Worm (Caenorhabditis elegans) whole organism, L4 larva: ENCODE results near the gene egl-3.

ENCODE experiments used
- F26F4.8 ChIP-seq: fragments of 200-800 bp; sonication (Bioruptor generic); conservative IDR thresholded peaks from 2 replicates; pipeline ENCODE4 v1.3.6; 2022; ENCODE audit warnings: missing genetic modification characterization, missing compliant biosample characterization
- T26A8.4 ChIP-seq: fragments of 200-800 bp; sonication (Bioruptor generic); IDR thresholded peaks from 2 replicates; pipeline ENCODE4 v1.3.6; 2022; ENCODE audit warnings: missing genetic modification characterization, missing compliant biosample characterization
- ZK337.2 ChIP-seq: fragments of 200-800 bp; sonication (Bioruptor generic); IDR thresholded peaks from 2 replicates; pipeline ENCODE4 v1.3.6; 2022; ENCODE audit warnings: missing genetic modification reagents, missing genetic modification characterization, missing compliant biosample characterization
- aha-1 ChIP-seq: fragments of 150-350 bp; peaks from one replicate; lab custom pipeline; 2014; ENCODE audit warnings: missing biosample characterization, missing genetic modification characterization
- aly-2 ChIP-seq: sonication (generic microtip); optimal IDR thresholded peaks from 2 replicates; lab custom pipeline; 2018; ENCODE audit warnings: missing biosample characterization, missing genetic modification characterization
- attf-4 ChIP-seq: sonication (generic microtip); optimal IDR thresholded peaks from 3 replicates; lab custom pipeline; 2017; ENCODE audit warnings: missing biosample characterization, missing genetic modification characterization
- ces-1 ChIP-seq: fragments of 150-350 bp; sonication (generic microtip); optimal IDR thresholded peaks from 4 replicates; lab custom pipeline; 2014; ENCODE audit warnings: missing biosample characterization, missing genetic modification reagents, missing genetic modification characterization
- ctbp-1 ChIP-seq: fragments of 200-800 bp; sonication (Bioruptor generic); IDR thresholded peaks from 2 replicates; pipeline ENCODE4 v1.3.6; 2022; ENCODE audit warnings: missing genetic modification reagents, missing genetic modification characterization, missing compliant biosample characterization
- daf-16 ChIP-seq, 3 experiments: sonication (generic microtip); optimal IDR thresholded peaks; 2 replicates each; lab custom pipeline; 2016 to 2017; ENCODE audit warnings: missing genetic modification characterization in 3 of 3, missing genetic modification reagents in 3 of 3, mild to moderate bottlenecking in 2 of 3, missing compliant biosample characterization in 2 of 3, missing biosample characterization in 1 of 3, moderate library complexity in 1 of 3
- dmd-6 ChIP-seq: fragments of 200-800 bp; sonication (Bioruptor generic); IDR thresholded peaks from 2 replicates; pipeline ENCODE4 v1.3.6; 2022; ENCODE audit warnings: missing genetic modification reagents, missing genetic modification characterization, missing compliant biosample characterization
- dve-1 ChIP-seq: sonication (generic microtip); optimal IDR thresholded peaks from 2 replicates; lab custom pipeline; 2017; ENCODE audit warnings: antibody characterized with exemption, mild to moderate bottlenecking, missing genetic modification characterization, missing compliant biosample characterization; ENCODE audit not compliant: insufficient read depth
- egl-43 ChIP-seq: fragments of 200-800 bp; sonication (Bioruptor generic); IDR thresholded peaks from 2 replicates; pipeline ENCODE4 v1.3.6; 2022; ENCODE audit warnings: missing genetic modification reagents, missing genetic modification characterization, missing compliant biosample characterization
- fkh-10 ChIP-seq: fragments of 150-350 bp; optimal IDR thresholded peaks from 2 replicates; lab custom pipeline; 2014; ENCODE audit warnings: missing biosample characterization, missing genetic modification reagents, missing genetic modification characterization
- fos-1 ChIP-seq: fragments of 150-350 bp; optimal IDR thresholded peaks from 2 replicates; lab custom pipeline; 2014; ENCODE audit warnings: missing biosample characterization, missing genetic modification characterization
- hif-1 ChIP-seq, 2 experiments: sonication (generic microtip); optimal IDR thresholded peaks; 2 replicates each; lab custom pipeline; 2016 to 2017; ENCODE audit warnings: missing compliant biosample characterization in 2 of 2, missing genetic modification characterization in 2 of 2, missing genetic modification reagents in 2 of 2, missing genotype in 2 of 2, mild to moderate bottlenecking in 1 of 2
- hlh-11 ChIP-seq: fragments of 200-800 bp; sonication (Bioruptor generic); optimal IDR thresholded peaks from 2 replicates; lab custom pipeline; 2018; ENCODE audit warnings: mild to moderate bottlenecking, missing genetic modification characterization, missing compliant biosample characterization
- hmg-1.1 ChIP-seq: fragments of 200-800 bp; sonication (Bioruptor generic); IDR thresholded peaks from 2 replicates; pipeline ENCODE4 v1.3.6; 2022; ENCODE audit warnings: missing genetic modification reagents, missing genetic modification characterization, missing compliant biosample characterization
- lin-13 ChIP-seq: fragments of 150-350 bp; optimal IDR thresholded peaks from 2 replicates; lab custom pipeline; 2014; ENCODE audit warnings: missing biosample characterization, missing genetic modification reagents, missing genetic modification characterization
- lin-38 ChIP-seq: fragments of 200-800 bp; sonication (Bioruptor generic); IDR thresholded peaks from 2 replicates; pipeline ENCODE4 v1.3.6; 2022; ENCODE audit warnings: missing genetic modification reagents, missing genetic modification characterization, missing compliant biosample characterization
- madf-9 ChIP-seq: fragments of 200-800 bp; sonication (Bioruptor generic); conservative IDR thresholded peaks from 2 replicates; pipeline ENCODE4 v1.3.6; 2022; ENCODE audit warnings: missing genetic modification reagents, missing genetic modification characterization, missing compliant biosample characterization
- mdl-1 ChIP-seq, 2 experiments: fragments of 150-350 bp in 1 of 2; sonication (generic microtip) in 1 of 2; optimal IDR thresholded peaks; 2 replicates each; lab custom pipeline; 2014 to 2017; ENCODE audit warnings: missing biosample characterization in 2 of 2, missing genetic modification characterization in 2 of 2
- mdt-29 ChIP-seq: fragments of 200-800 bp; sonication (Bioruptor generic); IDR thresholded peaks from 2 replicates; pipeline ENCODE4 v1.3.6; 2022; ENCODE audit warnings: missing genetic modification reagents, missing genetic modification characterization, missing compliant biosample characterization
- mes-2 ChIP-seq: sonication (generic microtip); optimal IDR thresholded peaks from 2 replicates; lab custom pipeline; 2016; ENCODE audit warnings: missing genotype, mild to moderate bottlenecking, missing genetic modification characterization, missing compliant biosample characterization; ENCODE audit not compliant: poor library complexity, severe bottlenecking
- mxl-3 ChIP-seq: fragments of 200-800 bp; sonication (Bioruptor generic); optimal IDR thresholded peaks from 2 replicates; lab custom pipeline; 2018; ENCODE audit warnings: mild to moderate bottlenecking, missing genetic modification characterization, missing compliant biosample characterization
- nhr-25 ChIP-seq: sonication (generic microtip); optimal IDR thresholded peaks from 2 replicates; lab custom pipeline; 2017; ENCODE audit warnings: missing genetic modification characterization, mild to moderate bottlenecking, missing compliant biosample characterization, antibody characterized with exemption, moderate library complexity, borderline replicate concordance; ENCODE audit not compliant: insufficient read depth
- nhr-28 ChIP-seq: fragments of 150-350 bp; optimal IDR thresholded peaks from 2 replicates; lab custom pipeline; 2014; ENCODE audit warnings: missing biosample characterization, missing genetic modification characterization
- nhr-48 ChIP-seq: sonication (generic microtip); optimal IDR thresholded peaks from 2 replicates; lab custom pipeline; 2016; ENCODE audit warnings: mild to moderate bottlenecking, missing genetic modification characterization, missing compliant biosample characterization
- nhr-76 ChIP-seq: fragments of 150-350 bp; optimal IDR thresholded peaks from 2 replicates; lab custom pipeline; 2014; ENCODE audit warnings: missing biosample characterization, missing genetic modification characterization
- nhr-77 ChIP-seq: fragments of 150-350 bp; optimal IDR thresholded peaks from 2 replicates; lab custom pipeline; 2014; ENCODE audit warnings: missing biosample characterization, missing genetic modification characterization
- php-3 ChIP-seq: fragments of 200-800 bp; sonication (Bioruptor generic); IDR thresholded peaks from 2 replicates; pipeline ENCODE4 v1.3.6; 2022; ENCODE audit warnings: missing genetic modification reagents, missing genetic modification characterization, missing compliant biosample characterization
- rbr-2 ChIP-seq: sonication (generic microtip); optimal IDR thresholded peaks from 2 replicates; lab custom pipeline; 2016; ENCODE audit warnings: missing genotype, missing genetic modification characterization, missing compliant biosample characterization
- saeg-2 ChIP-seq: fragments of 200-800 bp; sonication (Bioruptor generic); IDR thresholded peaks from 2 replicates; pipeline ENCODE4 v1.3.6; 2022; ENCODE audit warnings: missing genetic modification reagents, missing genetic modification characterization, missing compliant biosample characterization
- skn-1 ChIP-seq: fragments of 150-350 bp; optimal IDR thresholded peaks from 2 replicates; lab custom pipeline; 2014; ENCODE audit warnings: missing biosample characterization, missing genetic modification characterization
- snpc-1.2 ChIP-seq: fragments of 200-800 bp; sonication (Bioruptor generic); IDR thresholded peaks from 2 replicates; pipeline ENCODE4 v1.3.6; 2022; ENCODE audit warnings: missing genetic modification reagents, missing genetic modification characterization, missing compliant biosample characterization
- snpc-4 ChIP-seq: fragments of 150-350 bp; optimal IDR thresholded peaks from 2 replicates; lab custom pipeline; 2014; ENCODE audit warnings: missing biosample characterization, missing genetic modification characterization
- unc-130 ChIP-seq: sonication (generic microtip); optimal IDR thresholded peaks from 2 replicates; lab custom pipeline; 2016; ENCODE audit warnings: missing genetic modification reagents, missing genetic modification characterization, missing compliant biosample characterization
- unc-62 ChIP-seq, 3 experiments: fragments of 150-350 bp in 1 of 3; sonication (generic microtip); optimal IDR thresholded peaks in 2 of 3; peaks in 1 of 3; 1 replicate in 1 of 3; 2 replicates in 2 of 3; lab custom pipeline; 2014 to 2017; ENCODE audit warnings: missing biosample characterization in 3 of 3, missing genetic modification characterization in 3 of 3, missing genetic modification reagents in 3 of 3, missing genotype in 1 of 3
- vab-7 ChIP-seq: fragments of 200-800 bp; sonication (Bioruptor generic); IDR thresholded peaks from 2 replicates; pipeline ENCODE4 v1.3.6; 2022; ENCODE audit warnings: missing genetic modification reagents, missing genetic modification characterization, missing compliant biosample characterization
- zfp-2 ChIP-seq: sonication (generic microtip); optimal IDR thresholded peaks from 2 replicates; lab custom pipeline; 2016; ENCODE audit warnings: mild to moderate bottlenecking, missing genetic modification characterization, missing compliant biosample characterization
- zip-2 ChIP-seq: fragments of 150-350 bp; optimal IDR thresholded peaks from 2 replicates; lab custom pipeline; 2014; ENCODE audit warnings: missing biosample characterization, missing genetic modification characterization
- ztf-7 ChIP-seq: fragments of 150-350 bp; optimal IDR thresholded peaks from 2 replicates; lab custom pipeline; 2014; ENCODE audit warnings: missing biosample characterization, missing genetic modification characterization

Gene egl-3

ce11 chrV:10185719-10186118 is 12.2 kb upstream of the egl-3 start, which contains the start of gene ZK856.18:
Gene ZK856.18 (minus strand): TSS chrV:10186007.
- no peak for TF ChIP-seq ZK337.2 (GFP tag; lab: Robert Waterston, UW)
- peak in 1 of 2 experiments; percentile 90 for TF ChIP-seq unc-62 (GFP tag; optimal IDR thresholded peaks at IDR 0.05 in 1 of 2; lab: Kevin White, UChicago)
- no peak for TF ChIP-seq unc-62 (tag; optimal IDR thresholded peaks at IDR 0.05; lab: Kevin White, UChicago)
- TF ChIP-seq, all 104 proteins: peak for 1

- TF ChIP-seq aha-1 (tag; lab: Kevin White, UChicago): peak; percentile 66
- TF ChIP-seq aly-2: no peak
- TF ChIP-seq unc-62 (GFP tag; optimal IDR thresholded peaks at IDR 0.05 in 1 of 2; lab: Kevin White, UChicago): peak in 1 of 2 experiments; percentile 77
- no peak for TF ChIP-seq unc-62 (tag; optimal IDR thresholded peaks at IDR 0.05; lab: Kevin White, UChicago)
- TF ChIP-seq, all 104 proteins: peak for 2
These were observed 10.3 kb upstream of the egl-3 start for ce11 chrV:10183810-10184209.

ce11 chrV:10182984-10183383 is 9.4 kb upstream of the egl-3 start, which contains the start of gene ZK856.4:
Gene ZK856.4 (plus strand): TSS chrV:10183284.
- TF ChIP-seq attf-4 (tag; lab: Kevin White, UChicago): no peak
- TF ChIP-seq nhr-76 (tag; lab: Kevin White, UChicago): no peak
- no peak for TF ChIP-seq ces-1 (GFP tag; lab: Kevin White, UChicago)
- no peak for TF ChIP-seq ztf-7 (tag; lab: Kevin White, UChicago)
- no peak for TF ChIP-seq vab-7 (GFP tag; lab: Robert Waterston, UW)
- no peak for TF ChIP-seq php-3
- no peak for TF ChIP-seq saeg-2 (GFP tag; lab: Robert Waterston, UW)
- no peak for TF ChIP-seq hmg-1.1
- no peak for TF ChIP-seq fos-1

- TF ChIP-seq nhr-28 (tag; lab: Kevin White, UChicago) (peak; percentile 27), daf-16 (GFP tag; optimal IDR thresholded peaks at IDR 0.05; lab: Kevin White, UChicago) (no peak), daf-16 (tag; optimal IDR thresholded peaks at IDR 0.05; lab: Kevin White, UChicago) (peak; percentile 49), zip-2 (tag; lab: Kevin White, UChicago) (no peak), hif-1 (tag; optimal IDR thresholded peaks at IDR 0.05; lab: Kevin White, UChicago) (peak in 1 of 2 experiments; percentile 74), F26F4.8 (GFP tag; lab: Robert Waterston, UW) (no peak), dve-1 (tag; lab: Kevin White, UChicago) (peak; percentile 4)
These were observed 5.7 kb upstream of the egl-3 start, which contains the start of gene cul-5 for ce11 chrV:10179235-10179634. Gene cul-5 (plus strand): TSS chrV:10179535.

ce11 chrV:10178166-10178565 is 4.6 kb upstream of the egl-3 start:
- no peak for TF ChIP-seq nhr-48 (tag; lab: Kevin White, UChicago)
- no peak for TF ChIP-seq snpc-1.2 (GFP tag; lab: Robert Waterston, UW)
- TF ChIP-seq dve-1 (tag; lab: Kevin White, UChicago): peak; percentile 60
- peak; percentile 38 for TF ChIP-seq mes-2 (tag; lab: Kevin White, UChicago)
- peak; percentile 53 for TF ChIP-seq fkh-10 (GFP tag; lab: Kevin White, UChicago)
- no peak for TF ChIP-seq lin-13 (GFP tag; lab: Kevin White, UChicago)
- TF ChIP-seq php-3: no peak
- TF ChIP-seq daf-16 (GFP tag; optimal IDR thresholded peaks at IDR 0.05; lab: Kevin White, UChicago): no peak
- TF ChIP-seq daf-16 (tag; optimal IDR thresholded peaks at IDR 0.05; lab: Kevin White, UChicago): peak; percentile 12
- no peak for TF ChIP-seq T26A8.4 (GFP tag; lab: Robert Waterston, UW)
- TF ChIP-seq rbr-2 (tag; lab: Kevin White, UChicago): peak; percentile 63
- 0 out of 2 replicates have a peak, but pooled peaks have one; percentile 25 for TF ChIP-seq egl-43
- TF ChIP-seq nhr-25 (tag; lab: Kevin White, UChicago): no peak
- TF ChIP-seq hlh-11: peak; percentile 59
- TF ChIP-seq dmd-6: peak; percentile 16; the same call in 1 of the 2 replicates
- 0 out of 2 replicates have a peak, but pooled peaks have one; percentile 22 for TF ChIP-seq ctbp-1 (GFP tag; lab: Robert Waterston, UW)
- TF ChIP-seq mdt-29: no peak
- no peak for TF ChIP-seq snpc-4
- peak; percentile 24 for TF ChIP-seq mxl-3 (GFP tag; lab: Kevin White, UChicago)
- TF ChIP-seq skn-1 (tag; lab: Kevin White, UChicago): no peak
- no peak for TF ChIP-seq nhr-77
- peak; percentile 93 for TF ChIP-seq lin-38 (GFP tag; lab: Robert Waterston, UW)
- no peak for TF ChIP-seq zfp-2 (tag; lab: Kevin White, UChicago)
- TF ChIP-seq saeg-2 (GFP tag; lab: Robert Waterston, UW): no peak
- no peak for TF ChIP-seq madf-9 (GFP tag; lab: Robert Waterston, UW)
- TF ChIP-seq mdl-1 (tag; optimal IDR thresholded peaks at IDR 0.05; lab: Kevin White, UChicago): peak in 1 of 2 experiments; percentile 17
- peak; percentile 17 for TF ChIP-seq unc-130 (GFP tag; lab: Kevin White, UChicago)
